Fruit fly (Drosophila melanogaster) whole organism, embryonic: ENCODE measurements around the gene CG34282.
A peak's percentile ranks its signal among the peaks of the same experiment; 100 is the strongest.

Source experiments
- Atf3 ChIP-seq: fragments of 200-800 bp; sonication (Bioruptor generic); optimal IDR thresholded peaks from 3 replicates; lab custom pipeline; 2016; ENCODE audit warnings: missing biosample characterization, missing genetic modification characterization
- CG10267 ChIP-seq: fragments of 200-800 bp; sonication (Bioruptor generic); optimal IDR thresholded peaks from 2 replicates; lab custom pipeline; 2018; ENCODE audit warnings: missing biosample characterization, mild to moderate bottlenecking, missing genetic modification characterization, moderate library complexity
- CG10274 ChIP-seq: fragments of 200-800 bp; sonication (Bioruptor generic); optimal IDR thresholded peaks from 3 replicates; lab custom pipeline; 2017; ENCODE audit warnings: missing biosample characterization, mild to moderate bottlenecking, missing genetic modification characterization
- CG10431 ChIP-seq: fragments of 200-800 bp; sonication (Bioruptor generic); optimal IDR thresholded peaks from 3 replicates; lab custom pipeline; 2018; ENCODE audit warnings: missing biosample characterization, mild to moderate bottlenecking, missing genetic modification characterization
- CG11456 ChIP-seq: fragments of 200-800 bp; sonication (Bioruptor generic); IDR thresholded peaks from 3 replicates; pipeline ENCODE4 v1.3.6; 2022; ENCODE audit warnings: missing biosample characterization, missing genetic modification characterization
- CG11504 ChIP-seq: fragments of 200-800 bp; sonication (Bioruptor generic); optimal IDR thresholded peaks from 3 replicates; lab custom pipeline; 2019; ENCODE audit warnings: missing biosample characterization, mild to moderate bottlenecking, missing genetic modification characterization, moderate library complexity
- CG11695 ChIP-seq: fragments of 200-800 bp; sonication (Bioruptor generic); IDR thresholded peaks from 3 replicates; pipeline ENCODE4 v1.3.6; 2022; ENCODE audit warnings: missing biosample characterization, missing genetic modification characterization
- CG13894 ChIP-seq: fragments of 200-800 bp; sonication (Bioruptor generic); optimal IDR thresholded peaks from 3 replicates; lab custom pipeline; 2018; ENCODE audit warnings: missing biosample characterization, mild to moderate bottlenecking, missing genetic modification characterization, moderate library complexity
- CG14860 ChIP-seq: fragments of 200-800 bp; sonication (Bioruptor generic); IDR thresholded peaks from 3 replicates; pipeline ENCODE4 v1.3.6; 2022; ENCODE audit warnings: missing biosample characterization, missing genetic modification characterization; ENCODE audit not compliant: partially characterized antibody
- CG15269 ChIP-seq: fragments of 200-800 bp; sonication (Bioruptor generic); optimal IDR thresholded peaks from 2 replicates; lab custom pipeline; 2018; ENCODE audit warnings: missing biosample characterization, mild to moderate bottlenecking, missing genetic modification characterization, moderate library complexity
- CG17385 ChIP-seq: fragments of 200-800 bp; sonication (Bioruptor generic); optimal IDR thresholded peaks from 3 replicates; lab custom pipeline; 2018; ENCODE audit warnings: missing biosample characterization, mild to moderate bottlenecking, missing genetic modification characterization
- CG18011 ChIP-seq: fragments of 200-800 bp; sonication (Bioruptor generic); optimal IDR thresholded peaks from 2 replicates; lab custom pipeline; 2017; ENCODE audit warnings: missing biosample characterization, missing genetic modification characterization, mild to moderate bottlenecking, moderate library complexity, missing genotype
- CG2678 ChIP-seq: fragments of 200-800 bp; sonication (Bioruptor generic); optimal IDR thresholded peaks from 3 replicates; lab custom pipeline; 2019; ENCODE audit warnings: missing biosample characterization, mild to moderate bottlenecking, missing genetic modification characterization, moderate library complexity
- CG2712 ChIP-seq: fragments of 200-800 bp; optimal IDR thresholded peaks from 3 replicates; lab custom pipeline; 2019; ENCODE audit warnings: missing biosample characterization, mild to moderate bottlenecking, missing genetic modification characterization, moderate library complexity
- CG4282 ChIP-seq: fragments of 200-800 bp; sonication (Bioruptor generic); optimal IDR thresholded peaks from 2 replicates; lab custom pipeline; 2016; ENCODE audit warnings: missing biosample characterization, missing genetic modification characterization
- CG7786 ChIP-seq: fragments of 200-800 bp; sonication (Bioruptor generic); optimal IDR thresholded peaks from 2 replicates; lab custom pipeline; 2016; ENCODE audit warnings: missing biosample characterization, missing genetic modification characterization
- CG7987 ChIP-seq: fragments of 200-800 bp; sonication (Bioruptor generic); optimal IDR thresholded peaks from 2 replicates; lab custom pipeline; 2018; ENCODE audit warnings: missing biosample characterization, mild to moderate bottlenecking, missing genetic modification characterization, moderate library complexity
- CG8359 ChIP-seq: fragments of 200-800 bp; sonication (Bioruptor generic); optimal IDR thresholded peaks from 2 replicates; lab custom pipeline; 2017; ENCODE audit warnings: missing biosample characterization, mild to moderate bottlenecking, missing genetic modification characterization, borderline replicate concordance
- CG8478 ChIP-seq: fragments of >200 bp; optimal IDR thresholded peaks from 2 replicates; lab custom pipeline; 2018
- D19A ChIP-seq: fragments of 200-800 bp; optimal IDR thresholded peaks from 3 replicates; lab custom pipeline; 2019; ENCODE audit warnings: missing biosample characterization, mild to moderate bottlenecking, missing genetic modification characterization, moderate library complexity
- Dfd ChIP-seq, 2 experiments: fragments of >200 bp; optimal IDR thresholded peaks; 2 replicates each; lab custom pipeline; 2017; ENCODE audit warnings: missing biosample characterization in 2 of 2, missing genetic modification characterization in 2 of 2
- ERR ChIP-seq: fragments of 200-800 bp; sonication (Bioruptor generic); optimal IDR thresholded peaks from 2 replicates; lab custom pipeline; 2016; ENCODE audit warnings: missing biosample characterization, missing genetic modification characterization
- Eip74EF ChIP-seq, 2 experiments: fragments of 200-800 bp in 1 of 2; fragments of >200 bp in 1 of 2; sonication (Bioruptor generic) in 1 of 2; optimal IDR thresholded peaks; 2 replicates each; lab custom pipeline; 2017 to 2019; ENCODE audit warnings: missing biosample characterization in 2 of 2, missing genetic modification characterization in 2 of 2, mild to moderate bottlenecking in 1 of 2, moderate library complexity in 1 of 2
- Gsc ChIP-seq: fragments of 200-800 bp; sonication (Bioruptor generic); IDR thresholded peaks from 2 replicates; pipeline ENCODE4 v1.3.6; 2022; ENCODE audit warnings: missing biosample characterization, missing genetic modification characterization
- HmgZ ChIP-seq: fragments of 200-800 bp; sonication (Bioruptor generic); optimal IDR thresholded peaks from 2 replicates; lab custom pipeline; 2018; ENCODE audit warnings: missing biosample characterization, mild to moderate bottlenecking, missing genetic modification characterization
- Hr78 ChIP-seq, 2 experiments: fragments of 200-800 bp in 1 of 2; fragments of >200 bp in 1 of 2; sonication (Bioruptor generic) in 1 of 2; optimal IDR thresholded peaks; 2 replicates each; lab custom pipeline; 2017 to 2019; ENCODE audit warnings: missing biosample characterization in 2 of 2, missing genetic modification characterization in 2 of 2, mild to moderate bottlenecking in 1 of 2, moderate library complexity in 1 of 2
- Meics ChIP-seq: fragments of 200-800 bp; sonication (Bioruptor generic); optimal IDR thresholded peaks from 2 replicates; lab custom pipeline; 2017; ENCODE audit warnings: missing biosample characterization, mild to moderate bottlenecking, missing genetic modification characterization
- Opbp ChIP-seq: fragments of 200-800 bp; sonication (Bioruptor generic); IDR thresholded peaks from 3 replicates; pipeline ENCODE4 v1.3.6; 2022; ENCODE audit warnings: missing biosample characterization, missing genetic modification characterization; ENCODE audit not compliant: partially characterized antibody
- Rx ChIP-seq: fragments of 200-800 bp; sonication (Bioruptor generic); IDR thresholded peaks from 2 replicates; pipeline ENCODE4 v1.3.6; 2022; ENCODE audit warnings: missing biosample characterization, missing genetic modification characterization
- Sry-β ChIP-seq: fragments of 200-800 bp; sonication (Bioruptor generic); optimal IDR thresholded peaks from 2 replicates; lab custom pipeline; 2018; ENCODE audit warnings: missing biosample characterization, mild to moderate bottlenecking, missing genetic modification characterization, moderate library complexity
- Ssrp ChIP-seq: fragments of 200-800 bp; sonication (Bioruptor generic); optimal IDR thresholded peaks from 2 replicates; lab custom pipeline; 2018; ENCODE audit warnings: missing biosample characterization, mild to moderate bottlenecking, missing genetic modification characterization, moderate library complexity
- Trl ChIP-seq, 3 experiments: fragments of >200 bp in 2 of 3; fragments of 200-800 bp in 1 of 3; sonication (Bioruptor generic) in 1 of 3; optimal IDR thresholded peaks; 2 replicates in 1 of 3; 3 replicates in 2 of 3; lab custom pipeline; 2016 to 2017; ENCODE audit warnings: missing biosample characterization in 1 of 3, missing genetic modification characterization in 1 of 3
- fd64A ChIP-seq: fragments of 200-800 bp; sonication (Bioruptor generic); optimal IDR thresholded peaks from 3 replicates; lab custom pipeline; 2018; ENCODE audit warnings: missing biosample characterization, mild to moderate bottlenecking, missing genetic modification characterization
- fu2 ChIP-seq: fragments of 200-800 bp; sonication (Bioruptor generic); optimal IDR thresholded peaks from 2 replicates; lab custom pipeline; 2016; ENCODE audit warnings: missing biosample characterization, missing genetic modification characterization
- gcm ChIP-seq: fragments of 200-800 bp; sonication (Bioruptor generic); optimal IDR thresholded peaks from 2 replicates; lab custom pipeline; 2019; ENCODE audit warnings: missing biosample characterization, mild to moderate bottlenecking, missing genetic modification characterization, moderate library complexity
- gsb-n ChIP-seq: fragments of 200-800 bp; sonication (Bioruptor generic); optimal IDR thresholded peaks from 3 replicates; lab custom pipeline; 2018; ENCODE audit warnings: missing biosample characterization, mild to moderate bottlenecking, missing genetic modification characterization
- h ChIP-seq: fragments of >200 bp; optimal IDR thresholded peaks from 2 replicates; lab custom pipeline; 2017
- phol ChIP-seq: fragments of 200-800 bp; sonication (Bioruptor generic); optimal IDR thresholded peaks from 3 replicates; lab custom pipeline; 2018; ENCODE audit warnings: missing biosample characterization, mild to moderate bottlenecking, missing genetic modification characterization, moderate library complexity
- salm ChIP-seq: fragments of 200-800 bp; sonication (Bioruptor generic); optimal IDR thresholded peaks from 2 replicates; lab custom pipeline; 2018; ENCODE audit warnings: missing biosample characterization, mild to moderate bottlenecking, missing genetic modification characterization
- sens ChIP-seq: fragments of 200-800 bp; sonication (Bioruptor generic); peaks from one replicate; lab custom pipeline; 2016; ENCODE audit warnings: missing biosample characterization, missing genetic modification characterization
- sisA ChIP-seq: fragments of 200-800 bp; sonication (Bioruptor generic); IDR thresholded peaks from 2 replicates; pipeline ENCODE4 v1.3.6; 2022; ENCODE audit warnings: missing biosample characterization, missing genetic modification characterization
- sug ChIP-seq: fragments of 200-800 bp; optimal IDR thresholded peaks from 2 replicates; lab custom pipeline; 2019; ENCODE audit warnings: missing biosample characterization, mild to moderate bottlenecking, missing genetic modification characterization, moderate library complexity
- ttk ChIP-seq: fragments of 200-800 bp; sonication (Bioruptor generic); IDR thresholded peaks from 2 replicates; pipeline ENCODE4 v2.1.2; 2022; ENCODE audit warnings: missing biosample characterization, missing genetic modification characterization
- twi ChIP-seq: fragments of 200-800 bp; optimal IDR thresholded peaks from 2 replicates; lab custom pipeline; 2019; ENCODE audit warnings: missing biosample characterization, mild to moderate bottlenecking, missing genetic modification characterization, moderate library complexity
- usp ChIP-seq: fragments of >200 bp; optimal IDR thresholded peaks from 2 replicates; lab custom pipeline; 2017; ENCODE audit warnings: missing biosample characterization, missing genetic modification characterization
- vnd ChIP-seq: fragments of 200-800 bp; sonication (Bioruptor generic); IDR thresholded peaks from 3 replicates; pipeline ENCODE4 v1.3.6; 2022; ENCODE audit warnings: missing biosample characterization, missing genetic modification characterization; ENCODE audit not compliant: partially characterized antibody
- wor ChIP-seq: fragments of 200-800 bp; sonication (Bioruptor generic); IDR thresholded peaks from 2 replicates; pipeline ENCODE4 v1.3.6; 2022; ENCODE audit warnings: missing biosample characterization, missing genetic modification characterization
- zf30C ChIP-seq: fragments of 200-800 bp; sonication (Bioruptor generic); optimal IDR thresholded peaks from 3 replicates; lab custom pipeline; 2018; ENCODE audit warnings: missing biosample characterization, mild to moderate bottlenecking, missing genetic modification characterization

Gene CG34282

dm6 chr3R:18739978-18740954, 45.2 kb downstream of the CG34282 start (continued):
- TF ChIP-seq CG11504 (tag; lab: Kevin White, UChicago) (no peak), sisA (GFP tag; lab: Robert Waterston, UW) (no peak), CG17385 (no peak), Ssrp (tag; lab: Kevin White, UChicago) (no peak), ttk (GFP tag; lab: Robert Waterston, UW) (no peak), sug (tag; lab: Kevin White, UChicago) (peak; percentile 53), CG8478 (lab: Kevin White, UChicago) (no peak), CG10267 (tag; lab: Kevin White, UChicago) (no peak), sens (GFP tag; lab: Kevin White, UChicago) (peak; percentile 82), salm (tag; lab: Kevin White, UChicago) (no peak), Rx (GFP tag; lab: Robert Waterston, UW) (no peak), gcm (GFP tag; lab: Kevin White, UChicago) (no peak), CG14860 (GFP tag; lab: Robert Waterston, UW) (no peak), CG15269 (peak; percentile 33), CG7786 (GFP tag; lab: Kevin White, UChicago) (no peak), Atf3 (GFP tag; lab: Kevin White, UChicago) (no peak), gsb-n (peak; percentile 34), fd64A (no peak), phol (no peak), CG10431 (no peak), CG4282 (GFP tag; lab: Kevin White, UChicago) (no peak), usp (GFP tag; lab: Kevin White, UChicago) (no peak), Gsc (GFP tag; lab: Robert Waterston, UW) (no peak), CG2712 (tag; lab: Kevin White, UChicago) (no peak), vnd (GFP tag; lab: Robert Waterston, UW) (no peak), D19A (tag; lab: Kevin White, UChicago) (no peak), CG10274 (no peak), fu2 (GFP tag; lab: Kevin White, UChicago) (no peak), CG7987 (GFP tag; lab: Kevin White, UChicago) (peak; percentile 35), Dfd (GFP tag; optimal IDR thresholded peaks at IDR 0.05; lab: Kevin White, UChicago) (no peak), Opbp (GFP tag; lab: Robert Waterston, UW) (peak; percentile 46; the same call in 2 of the 3 replicates), CG13894 (tag; lab: Kevin White, UChicago) (no peak), zf30C (GFP tag; lab: Kevin White, UChicago) (no peak), Hr78 (GFP tag; optimal IDR thresholded peaks at IDR 0.05; lab: Kevin White, UChicago) (no peak), CG18011 (GFP tag; lab: Kevin White, UChicago) (no peak), wor (GFP tag; lab: Robert Waterston, UW) (no peak), CG11456 (GFP tag; lab: Robert Waterston, UW) (peak; percentile 41; the same call in 1 of the 3 replicates), CG2678 (tag; lab: Kevin White, UChicago) (peak; percentile 26), Trl (optimal IDR thresholded peaks at IDR 0.05; lab: Kevin White, UChicago) (peak; percentile 88 to 98), Trl (GFP tag; optimal IDR thresholded peaks at IDR 0.05; lab: Kevin White, UChicago) (no peak), h (lab: Kevin White, UChicago) (no peak), ERR (GFP tag; lab: Kevin White, UChicago) (no peak), HmgZ (tag; lab: Kevin White, UChicago) (peak; percentile 28), CG8359 (no peak), Eip74EF (GFP tag; optimal IDR thresholded peaks at IDR 0.05; lab: Kevin White, UChicago) (no peak), Meics (peak; percentile 13), CG11695 (GFP tag; lab: Robert Waterston, UW) (no peak), twi (tag; lab: Kevin White, UChicago) (no peak), Sry-β (GFP tag; lab: Kevin White, UChicago) (peak; percentile 98)
